Worm (Caenorhabditis elegans) whole organism, midembryonic: ENCODE data around the gene F52E4.5.

Experiments used
- klf-2 ChIP-seq: fragments of 200-800 bp; sonication (Bioruptor generic); conservative IDR thresholded peaks from 2 replicates; pipeline ENCODE4 v1.3.6; 2022; ENCODE audit warnings: missing genetic modification reagents, missing genetic modification characterization, missing compliant biosample characterization
- med-1 ChIP-seq: sonication (generic microtip); optimal IDR thresholded peaks from 2 replicates; lab custom pipeline; 2017; ENCODE audit warnings: missing genetic modification characterization, mild to moderate bottlenecking, missing compliant biosample characterization, antibody characterized with exemption, missing genetic modification reagents; ENCODE audit not compliant: insufficient read depth
- ref-1 ChIP-seq: fragments of 200-800 bp; sonication (Bioruptor generic); conservative IDR thresholded peaks from 2 replicates; pipeline ENCODE4 v1.3.6; 2022; ENCODE audit warnings: missing genetic modification reagents, missing genetic modification characterization, missing compliant biosample characterization
- tab-1 ChIP-seq: fragments of 200-800 bp; sonication (Bioruptor generic); IDR thresholded peaks from 2 replicates; pipeline ENCODE4 v1.3.6; 2022; ENCODE audit warnings: missing genetic modification characterization, missing compliant biosample characterization

DNA sequence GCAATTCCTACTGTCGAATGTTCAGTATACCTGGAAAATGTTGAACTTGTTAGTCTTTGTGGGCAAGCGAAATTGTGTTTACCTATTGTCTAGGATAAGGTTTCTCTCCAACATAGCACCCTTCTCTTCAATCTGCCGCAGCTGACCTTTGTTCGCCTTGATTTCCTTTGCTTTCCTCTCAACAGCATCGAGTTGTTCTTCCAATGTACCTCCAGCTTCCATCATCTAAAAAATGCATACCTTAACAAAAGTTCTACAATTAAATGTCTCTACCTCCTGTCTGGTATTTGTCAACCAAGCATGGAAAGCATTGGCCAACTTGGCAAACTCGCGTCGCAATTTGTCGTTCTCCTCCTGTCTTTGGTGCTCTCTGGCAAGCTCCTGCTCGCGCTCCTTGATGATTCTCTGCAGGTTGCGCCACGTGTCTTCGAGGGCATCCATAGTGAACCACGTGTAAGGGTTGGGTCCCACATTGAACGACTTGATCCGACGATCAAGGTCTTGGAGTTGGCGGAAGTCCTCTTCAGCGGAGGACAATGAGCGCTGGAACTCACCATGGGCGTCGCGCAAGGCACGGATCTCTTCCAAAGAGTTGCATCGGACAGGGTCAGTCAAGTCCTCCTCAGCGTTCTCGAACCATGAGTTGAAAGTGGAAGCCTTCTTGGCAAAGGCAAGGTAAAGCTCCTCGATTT lies 31.6 kb upstream of the F52E4.5 start:
- TF ChIP-seq tab-1 (GFP tag; lab: Robert Waterston, UW) (no peak), ref-1 (no peak), med-1 (no peak), klf-2 (no peak)
